Worm (Caenorhabditis elegans) whole organism, L4/young adult: ENCODE results near the gene dhc-3.

Experiments
- W03F9.2 ChIP-seq: fragments of 150-350 bp; optimal IDR thresholded peaks from 2 replicates; lab custom pipeline; 2014; ENCODE audit warnings: missing biosample characterization, missing genetic modification characterization
- him-1 ChIP-seq: sonication (generic microtip); optimal IDR thresholded peaks from 2 replicates; lab custom pipeline; 2016; ENCODE audit warnings: missing genotype, missing genetic modification reagents, missing genetic modification characterization, missing compliant biosample characterization

DNA sequence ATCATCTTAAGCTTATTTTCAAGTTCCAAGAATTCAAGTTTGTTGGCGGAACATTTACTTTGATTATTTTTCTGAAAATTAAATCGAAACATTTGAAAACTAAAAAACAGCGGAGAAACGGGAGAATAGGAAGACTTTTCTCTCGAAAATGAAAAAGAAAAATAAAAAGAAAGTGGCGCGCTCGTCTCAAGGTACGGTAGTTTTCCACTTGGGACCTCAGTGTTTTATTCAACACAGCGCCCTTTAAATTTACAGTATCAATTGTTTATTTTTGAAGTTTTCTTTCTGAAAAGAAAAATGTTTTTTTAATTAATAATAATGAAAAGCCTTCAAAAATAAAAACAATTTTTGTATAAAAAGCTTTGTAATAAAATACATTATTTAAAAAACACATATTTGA lies 7.3 kb upstream of the dhc-3 start:
- no peak for TF ChIP-seq him-1
- peak; percentile 56 for TF ChIP-seq W03F9.2 (tag; lab: Kevin White, UChicago)
